Fruit fly (Drosophila melanogaster): ENCODE measurements around the gene Mnr.

Mnr gene

dm6 chrX:21251048-21251447 lies 29.9 kb downstream of the Mnr start, which contains the start of gene CG1722:
Gene CG1722, minus strand, starts transcription at chrX:21251148.
- TF ChIP-seq noc (tag; optimal IDR thresholded peaks at IDR 0.05), result no peak

dm6 chrX:21241796-21242208 lies 39.2 kb downstream of the Mnr start:
- TF ChIP-seq noc (tag; optimal IDR thresholded peaks at IDR 0.05), result no peak

- no peak for TF ChIP-seq noc (tag; optimal IDR thresholded peaks at IDR 0.05)
These were observed 49.1 kb downstream of the Mnr start for dm6 chrX:21231829-21232228.

DNA sequence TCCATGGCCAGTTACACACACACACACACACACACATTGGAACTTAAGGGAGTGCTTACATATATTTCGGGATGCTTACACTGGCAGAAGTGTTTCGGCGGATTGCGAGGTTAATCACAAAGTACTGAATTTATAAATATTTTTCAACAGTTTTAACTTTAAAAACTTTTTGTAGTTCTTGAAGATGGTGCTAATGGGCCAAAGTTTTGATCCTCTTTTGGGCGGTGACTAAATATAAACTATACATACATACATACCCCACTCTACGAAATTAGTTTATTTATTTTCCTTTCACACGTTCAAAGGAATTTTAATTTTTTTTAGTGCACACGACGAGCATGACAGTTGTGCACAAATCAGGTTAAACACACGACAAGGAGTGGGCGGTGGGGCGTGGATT lies 54.6 kb downstream of the Mnr start:
- no peak for TF ChIP-seq noc (tag; optimal IDR thresholded peaks at IDR 0.05)

DNA sequence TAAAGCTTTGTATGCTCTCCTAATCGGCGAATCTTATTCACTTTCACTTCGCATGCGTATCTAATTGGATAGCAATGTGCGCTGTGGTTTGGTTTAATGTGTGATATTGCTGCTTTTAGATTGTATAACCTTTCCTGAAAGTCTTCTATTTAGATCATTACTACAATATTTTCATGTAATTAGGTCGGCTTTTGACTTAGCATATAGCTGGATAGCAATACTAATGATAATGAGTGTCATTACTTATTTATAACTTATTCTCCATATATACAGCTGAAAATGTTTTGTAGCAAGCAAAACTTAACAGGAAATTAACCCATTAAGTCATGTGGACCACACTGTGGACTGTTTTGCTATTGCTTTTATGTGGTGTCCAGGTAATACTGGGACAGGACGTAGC lies 63.4 kb downstream of the Mnr start, which contains the start of gene CG32523:
CG32523 (plus strand) TSS at position 301 of the 400 bp plus-strand sequence.
- TF ChIP-seq noc (tag; optimal IDR thresholded peaks at IDR 0.05), result no peak

DNA sequence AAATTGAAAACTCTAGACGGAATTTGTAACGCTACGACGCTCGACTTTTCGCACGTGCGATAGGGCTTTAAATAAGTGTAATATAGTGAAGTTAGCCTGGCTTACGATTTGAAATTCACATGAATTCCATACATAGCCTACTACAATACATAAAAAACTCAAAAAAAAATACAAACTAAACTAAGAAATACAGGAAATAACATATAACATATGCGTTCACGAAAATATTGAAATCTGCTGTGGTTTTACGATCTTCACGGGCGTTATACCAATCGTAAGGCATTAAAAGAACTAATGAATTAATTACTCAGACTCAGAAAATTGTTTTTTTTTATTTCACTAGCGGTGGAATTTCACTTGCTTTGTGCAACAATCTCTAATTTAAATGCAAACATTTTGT lies 77.7 kb downstream of the Mnr start, which contains the start of gene CG1724:
CG1724 (minus strand) TSS at position 101 of the 400 bp plus-strand sequence.
- no peak for TF ChIP-seq noc (tag; optimal IDR thresholded peaks at IDR 0.05)

- TF ChIP-seq noc (tag; optimal IDR thresholded peaks at IDR 0.05), result no peak
These were observed 88.0 kb downstream of the Mnr start, which contains the start of gene ccb for dm6 chrX:21192953-21193352. Gene ccb, plus strand, starts transcription at chrX:21193253.

Data from whole organism, larva.